Worm (Caenorhabditis elegans) whole organism, L3 larva: Measurements from ENCODE around the gene dct-14.

ENCODE experiments used
- R02D3.7 ChIP-seq: fragments of 150-350 bp; optimal IDR thresholded peaks from 2 replicates; lab custom pipeline; 2014; ENCODE audit warnings: missing biosample characterization, missing genetic modification characterization
- ZK546.5 ChIP-seq: sonication (generic microtip); optimal IDR thresholded peaks from 2 replicates; lab custom pipeline; 2017; ENCODE audit warnings: missing biosample characterization, missing genetic modification characterization
- aly-2 ChIP-seq: fragments of 150-350 bp; optimal IDR thresholded peaks from 2 replicates; lab custom pipeline; 2014; ENCODE audit warnings: missing biosample characterization, missing genetic modification characterization
- ama-1 ChIP-seq: fragments of 150-350 bp; optimal IDR thresholded peaks from 2 replicates; lab custom pipeline; 2018
- ceh-16 ChIP-seq: sonication (generic microtip); optimal IDR thresholded peaks from 2 replicates; lab custom pipeline; 2017; ENCODE audit warnings: missing biosample characterization, missing genetic modification characterization
- ceh-28 ChIP-seq: fragments of 150-350 bp; optimal IDR thresholded peaks from 2 replicates; lab custom pipeline; 2014; ENCODE audit warnings: missing biosample characterization, missing genetic modification reagents, missing genetic modification characterization
- ceh-9 ChIP-seq: sonication (generic microtip); optimal IDR thresholded peaks from 2 replicates; lab custom pipeline; 2018; ENCODE audit warnings: missing biosample characterization, missing genetic modification characterization
- daf-12 ChIP-seq: fragments of 150-350 bp; optimal IDR thresholded peaks from 2 replicates; lab custom pipeline; 2014; ENCODE audit warnings: missing biosample characterization, missing genetic modification reagents, missing genetic modification characterization
- egl-27 ChIP-seq: sonication (generic microtip); optimal IDR thresholded peaks from 4 replicates; lab custom pipeline; 2017; ENCODE audit warnings: missing biosample characterization, missing genetic modification reagents, missing genetic modification characterization
- elt-2 ChIP-seq: sonication (generic microtip); optimal IDR thresholded peaks from 2 replicates; lab custom pipeline; 2016; ENCODE audit warnings: missing genetic modification reagents, mild to moderate bottlenecking, missing genetic modification characterization, missing compliant biosample characterization
- elt-3 ChIP-seq, 3 experiments: fragments of 150-350 bp in 1 of 3; sonication (generic microtip) in 2 of 3; optimal IDR thresholded peaks; 2 replicates in 2 of 3; 4 replicates in 1 of 3; lab custom pipeline; 2014 to 2017; ENCODE audit warnings: missing biosample characterization in 3 of 3, missing genetic modification characterization in 3 of 3
- fkh-2 ChIP-seq: fragments of 150-350 bp; optimal IDR thresholded peaks from 2 replicates; lab custom pipeline; 2014; ENCODE audit warnings: missing biosample characterization, missing genetic modification reagents, missing genetic modification characterization
- hmg-11 ChIP-seq: sonication (generic microtip); optimal IDR thresholded peaks from 2 replicates; lab custom pipeline; 2016; ENCODE audit warnings: missing genetic modification characterization, missing compliant biosample characterization
- jun-1 ChIP-seq: fragments of 150-350 bp; optimal IDR thresholded peaks from 2 replicates; lab custom pipeline; 2014; ENCODE audit warnings: missing biosample characterization, missing genetic modification reagents, missing genetic modification characterization
- lin-15B ChIP-seq: fragments of 150-350 bp; optimal IDR thresholded peaks from 2 replicates; lab custom pipeline; 2014; ENCODE audit warnings: missing biosample characterization, missing genetic modification characterization
- lin-39 ChIP-seq: fragments of 150-350 bp; optimal IDR thresholded peaks from 2 replicates; lab custom pipeline; 2018; ENCODE audit warnings: missing biosample characterization, missing genetic modification reagents, missing genetic modification characterization
- nfya-1 ChIP-seq: sonication (generic microtip); optimal IDR thresholded peaks from 2 replicates; lab custom pipeline; 2017; ENCODE audit warnings: missing genetic modification characterization, mild to moderate bottlenecking, missing compliant biosample characterization, antibody characterized with exemption, moderate library complexity; ENCODE audit not compliant: insufficient read depth
- nhr-11 ChIP-seq: fragments of 150-350 bp; optimal IDR thresholded peaks from 2 replicates; lab custom pipeline; 2014; ENCODE audit warnings: missing biosample characterization, missing genetic modification characterization
- nhr-23 ChIP-seq: fragments of 150-350 bp; optimal IDR thresholded peaks from 2 replicates; lab custom pipeline; 2014; ENCODE audit warnings: missing biosample characterization, missing genetic modification reagents, missing genetic modification characterization
- nhr-25 ChIP-seq: sonication (generic microtip); optimal IDR thresholded peaks from 2 replicates; lab custom pipeline; 2017; ENCODE audit warnings: missing biosample characterization, missing genetic modification characterization
- nhr-28 ChIP-seq: fragments of 150-350 bp; optimal IDR thresholded peaks from 2 replicates; lab custom pipeline; 2014; ENCODE audit warnings: missing biosample characterization, missing genetic modification characterization
- nhr-43 ChIP-seq: sonication (generic microtip); optimal IDR thresholded peaks from 2 replicates; lab custom pipeline; 2016; ENCODE audit warnings: mild to moderate bottlenecking, missing genetic modification characterization, missing compliant biosample characterization; ENCODE audit not compliant: poor library complexity, severe bottlenecking
- pha-4 ChIP-seq: fragments of 150-350 bp; optimal IDR thresholded peaks from 2 replicates; lab custom pipeline; 2014; ENCODE audit warnings: missing biosample characterization, missing genetic modification reagents, missing genetic modification characterization
- sea-2 ChIP-seq: fragments of 150-350 bp; sonication (generic microtip); optimal IDR thresholded peaks from 4 replicates; lab custom pipeline; 2014; ENCODE audit warnings: missing biosample characterization, missing genetic modification reagents, missing genetic modification characterization
- snpc-4 ChIP-seq: fragments of 150-350 bp; optimal IDR thresholded peaks from 2 replicates; lab custom pipeline; 2014; ENCODE audit warnings: missing biosample characterization, missing genetic modification characterization
- tbx-2 ChIP-seq: sonication (generic microtip); optimal IDR thresholded peaks from 2 replicates; lab custom pipeline; 2016; ENCODE audit warnings: mild to moderate bottlenecking, missing genetic modification characterization, missing compliant biosample characterization
- unc-39 ChIP-seq: sonication (generic microtip); optimal IDR thresholded peaks from 4 replicates; lab custom pipeline; 2017; ENCODE audit warnings: missing biosample characterization, missing genetic modification characterization
- zag-1 ChIP-seq: fragments of 150-350 bp; optimal IDR thresholded peaks from 2 replicates; lab custom pipeline; 2014; ENCODE audit warnings: missing biosample characterization, missing genetic modification characterization
- ztf-11 ChIP-seq: fragments of 150-350 bp; optimal IDR thresholded peaks from 2 replicates; lab custom pipeline; 2014; ENCODE audit warnings: missing biosample characterization, missing genetic modification characterization
- ztf-4 ChIP-seq: fragments of 150-350 bp; optimal IDR thresholded peaks from 2 replicates; lab custom pipeline; 2014; ENCODE audit warnings: missing biosample characterization, missing genetic modification characterization

The dct-14 gene

DNA sequence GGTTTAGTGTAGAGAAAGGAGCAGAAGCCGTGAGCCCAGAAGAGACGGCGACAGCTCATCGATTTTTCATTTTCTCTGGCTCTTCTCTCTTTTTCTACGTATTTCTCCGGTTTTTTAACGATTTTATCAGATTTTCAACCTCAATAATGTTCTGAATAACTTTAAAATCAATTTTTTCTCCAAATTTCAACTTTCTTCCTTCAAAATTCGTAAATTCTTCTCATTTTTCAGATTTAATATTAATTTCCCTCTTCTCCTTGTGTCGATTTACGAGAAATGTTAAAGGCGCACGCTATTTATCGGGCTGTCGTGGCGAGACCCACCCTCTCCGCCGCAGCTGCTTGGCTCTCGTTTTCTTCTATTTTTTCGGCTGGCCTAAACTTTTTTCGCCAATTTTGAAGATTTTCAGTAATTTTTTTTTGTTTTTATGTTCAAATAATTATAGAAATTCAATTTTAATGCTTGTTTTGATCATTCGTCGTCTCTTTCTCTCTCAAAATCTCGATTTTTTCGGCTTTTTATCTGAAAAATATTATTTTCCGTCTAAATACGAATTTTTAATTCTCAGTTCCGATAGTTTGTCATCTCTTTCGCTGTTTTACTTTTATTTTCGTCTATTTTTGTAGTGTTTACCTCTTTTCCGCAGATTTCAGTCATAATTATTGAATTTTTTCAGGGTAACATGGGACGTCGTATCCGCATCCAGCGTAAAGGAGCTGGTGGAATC lies 21.1 kb downstream of the dct-14 start, which contains the start of the genes calf-1 and rpl-2:
Gene calf-1, minus strand, starts transcription at position 77 of the 727 bp plus-strand sequence.
Gene rpl-2, plus strand, starts transcription at position 677 of the 727 bp plus-strand sequence.
- TF ChIP-seq daf-12 (tag; lab: Kevin White, UChicago) (no peak), ZK546.5 (tag; lab: Kevin White, UChicago) (no peak), ceh-9 (no peak), snpc-4 (tag; lab: Kevin White, UChicago) (no peak), R02D3.7 (peak; percentile 93), hmg-11 (tag; lab: Kevin White, UChicago) (peak; percentile 12), elt-2 (peak; percentile 27), jun-1 (tag; lab: Kevin White, UChicago) (no peak), ztf-11 (tag; lab: Kevin White, UChicago) (no peak), lin-15B (tag; lab: Kevin White, UChicago) (peak; percentile 69), ztf-4 (no peak), nhr-43 (peak; percentile 44), unc-39 (tag; lab: Kevin White, UChicago) (no peak), lin-39 (peak; percentile 57), nfya-1 (tag; lab: Kevin White, UChicago) (peak; percentile 79), ama-1 (lab: Kevin White, UChicago) (peak; percentile 18), pha-4 (tag; lab: Kevin White, UChicago) (peak; percentile 81), nhr-28 (tag; lab: Kevin White, UChicago) (no peak), elt-3 (tag; optimal IDR thresholded peaks at IDR 0.05; lab: Kevin White, UChicago) (no peak), nhr-25 (tag; lab: Kevin White, UChicago) (peak; percentile 44), nhr-11 (tag; lab: Kevin White, UChicago) (peak; percentile 18), nhr-23 (tag; lab: Kevin White, UChicago) (peak; percentile 64), ceh-28 (tag; lab: Kevin White, UChicago) (peak; percentile 46)

DNA sequence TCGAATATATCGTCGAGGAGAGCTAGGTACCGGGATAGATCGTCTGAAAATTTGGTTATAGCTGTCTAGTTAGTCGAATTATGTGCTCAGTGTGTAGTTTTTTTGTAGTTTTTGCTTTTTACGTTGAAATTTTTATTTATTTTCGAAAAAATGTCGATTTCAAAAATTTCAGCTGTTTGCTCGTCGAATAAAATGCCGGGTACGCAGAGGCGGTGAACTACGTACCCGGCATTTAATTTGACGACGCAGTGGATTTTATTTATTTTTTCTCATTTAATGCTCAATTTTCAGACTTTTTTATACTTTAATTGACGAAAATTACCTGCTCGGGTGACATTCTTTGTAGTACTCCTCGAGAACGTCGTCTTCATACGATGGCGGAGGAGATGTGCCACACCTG lies 23.3 kb downstream of the dct-14 start:
- TF ChIP-seq egl-27 (tag; lab: Kevin White, UChicago) (no peak), pha-4 (tag; lab: Kevin White, UChicago) (peak; percentile 0), nhr-23 (tag; lab: Kevin White, UChicago) (peak; percentile 17), nhr-25 (tag; lab: Kevin White, UChicago) (no peak), nfya-1 (tag; lab: Kevin White, UChicago) (peak; percentile 46), ceh-9 (no peak), fkh-2 (tag; lab: Kevin White, UChicago) (no peak), aly-2 (tag; lab: Kevin White, UChicago) (no peak), jun-1 (tag; lab: Kevin White, UChicago) (no peak), R02D3.7 (peak; percentile 20), lin-15B (tag; lab: Kevin White, UChicago) (peak; percentile 34), tbx-2 (tag; lab: Kevin White, UChicago) (no peak), hmg-11 (tag; lab: Kevin White, UChicago) (peak; percentile 41)

DNA sequence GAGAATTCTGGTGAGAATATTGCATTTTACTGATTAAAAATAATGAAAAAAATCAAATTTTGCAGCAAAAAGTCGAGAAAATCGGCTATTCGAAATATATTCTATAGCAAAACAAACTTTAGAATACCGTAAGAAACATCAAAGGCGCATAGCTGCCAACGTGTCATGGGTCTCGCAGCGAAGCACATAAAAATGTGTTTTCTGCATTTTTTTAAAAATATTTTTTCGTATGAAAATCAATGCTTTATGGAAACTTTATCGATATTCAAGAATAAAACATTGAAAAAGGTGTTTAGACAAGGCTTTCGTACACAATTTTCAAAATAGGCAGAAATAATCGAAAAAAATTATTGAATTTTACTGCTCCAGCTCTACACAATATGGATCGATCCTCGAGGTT lies 23.8 kb downstream of the dct-14 start:
- TF ChIP-seq elt-3 (tag; optimal IDR thresholded peaks at IDR 0.05; lab: Kevin White, UChicago) (no peak), daf-12 (tag; lab: Kevin White, UChicago) (no peak), fkh-2 (tag; lab: Kevin White, UChicago) (no peak), sea-2 (GFP tag; lab: Kevin White, UChicago) (no peak), nhr-25 (tag; lab: Kevin White, UChicago) (no peak), jun-1 (tag; lab: Kevin White, UChicago) (no peak), zag-1 (tag; lab: Kevin White, UChicago) (no peak), aly-2 (tag; lab: Kevin White, UChicago) (no peak)

DNA sequence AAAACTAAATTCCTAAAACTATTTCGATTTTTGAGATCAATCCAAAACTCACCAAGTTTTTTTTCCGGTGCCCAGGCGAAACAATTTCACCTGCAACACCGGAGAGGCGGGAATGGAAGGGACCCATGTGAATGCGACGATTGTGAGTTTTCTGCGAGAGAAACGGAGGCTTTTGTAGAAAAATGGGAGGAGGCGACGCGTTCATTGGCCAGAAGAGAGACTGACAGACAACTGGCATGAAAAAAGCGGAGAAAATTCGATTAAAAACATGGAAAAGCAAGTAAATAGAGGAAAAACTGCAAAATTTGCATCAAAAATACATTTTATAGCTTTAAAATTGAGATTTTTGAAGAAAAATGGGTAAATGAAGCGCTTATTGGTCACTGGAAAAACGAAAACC lies 24.5 kb downstream of the dct-14 start, which contains the start of gene B0250.7:
Gene B0250.7, minus strand, starts transcription at position 232 of the 400 bp plus-strand sequence.
- peak; percentile 97 for TF ChIP-seq nfya-1 (tag; lab: Kevin White, UChicago)
- no peak for TF ChIP-seq ceh-9

DNA sequence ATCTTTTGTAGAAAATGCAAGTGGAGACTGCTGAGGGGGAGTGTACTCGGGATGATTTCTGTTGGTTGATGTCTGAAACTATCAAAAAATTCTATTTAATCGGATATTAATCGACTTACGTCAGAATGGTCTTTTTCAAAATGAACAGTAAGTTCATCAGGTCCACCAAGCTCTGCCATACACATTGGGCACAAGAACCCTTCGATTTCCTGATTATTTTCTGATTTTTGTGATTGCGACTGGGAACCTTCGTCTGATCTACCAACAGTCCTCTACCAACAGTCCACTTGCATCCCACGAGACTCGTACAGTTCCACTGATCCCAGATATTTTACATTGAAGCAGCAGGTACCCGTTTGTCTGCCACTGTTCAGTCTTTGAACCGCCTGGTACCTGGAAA lies 25.3 kb downstream of the dct-14 start:
- no peak for TF ChIP-seq ceh-16
